Fruit fly (Drosophila melanogaster): ENCODE data around the gene Cbp80.
A peak's percentile ranks its signal among the peaks of the same experiment; 100 is the strongest.

Cbp80 gene

dm6 chrX:4684444-4684924, 34.7 kb downstream of the Cbp80 start (continued):
- peak; percentile 76 for TF ChIP-seq sqz (GFP tag; optimal IDR thresholded peaks at IDR 0.05)
- peak; percentile 92 for TF ChIP-seq sob (GFP tag; IDR thresholded peaks at IDR 0.05)
- TF ChIP-seq pho (GFP tag; optimal IDR thresholded peaks at IDR 0.05), result peak; percentile 78
- TF ChIP-seq BEAF-32 (GFP tag; optimal IDR thresholded peaks at IDR 0.05), result peak; percentile 90
- TF ChIP-seq insv (GFP tag; optimal IDR thresholded peaks at IDR 0.05), result peak in 1 of 2 experiments; percentile 65
- peak; percentile 64 for TF ChIP-seq ewg (GFP tag; optimal IDR thresholded peaks at IDR 0.05)
- TF ChIP-seq gem (tag; optimal IDR thresholded peaks at IDR 0.05), result peak; percentile 82
- TF ChIP-seq CG1529 (GFP tag; optimal IDR thresholded peaks at IDR 0.05), result peak; percentile 54
- peak; percentile 85 for TF ChIP-seq seq (GFP tag; IDR thresholded peaks at IDR 0.05)
- no peak for TF ChIP-seq br (optimal IDR thresholded peaks at IDR 0.05)
- peak; percentile 86 for TF ChIP-seq CG4404 (GFP tag; IDR thresholded peaks at IDR 0.05)
- peak; percentile 75 for TF ChIP-seq CG11696 (GFP tag; IDR thresholded peaks at IDR 0.05)
- no peak for TF ChIP-seq Neu2 (GFP tag; optimal IDR thresholded peaks at IDR 0.05; ENCODE audit: borderline replicate concordance)
- peak; percentile 77 for TF ChIP-seq CG7357 (GFP tag; IDR thresholded peaks at IDR 0.05)
- TF ChIP-seq CG9437 (GFP tag; optimal IDR thresholded peaks at IDR 0.05), result peak; percentile 44
- TF ChIP-seq Ssrp (tag; optimal IDR thresholded peaks at IDR 0.05), result peak; percentile 65
- peak; percentile 34 for TF ChIP-seq ATbp (GFP tag; optimal IDR thresholded peaks at IDR 0.05)
- peak; percentile 69 for TF ChIP-seq aop (GFP tag; IDR thresholded peaks at IDR 0.05)
- no peak for TF ChIP-seq CG10431 (GFP tag; optimal IDR thresholded peaks at IDR 0.05)
- peak; percentile 69 for TF ChIP-seq ab (GFP tag; optimal IDR thresholded peaks at IDR 0.05)
- TF ChIP-seq CrebB (tag; optimal IDR thresholded peaks at IDR 0.05), result peak; percentile 79
- TF ChIP-seq NFAT (GFP tag; IDR thresholded peaks at IDR 0.05), result peak; percentile 95
- peak; percentile 71 for TF ChIP-seq Hr3 (GFP tag; optimal IDR thresholded peaks at IDR 0.05)
- peak; percentile 57 for TF ChIP-seq psq (GFP tag; optimal IDR thresholded peaks at IDR 0.05)
- peak; percentile 85 for TF ChIP-seq knrl (GFP tag; IDR thresholded peaks at IDR 0.05; ENCODE audit: partially characterized antibody)
- TF ChIP-seq TFAM (GFP tag; optimal IDR thresholded peaks at IDR 0.05), result no peak
- peak; percentile 71; the same call in 2 of the 3 replicates for TF ChIP-seq zen2 (GFP tag; IDR thresholded peaks at IDR 0.05; ENCODE audit: partially characterized antibody)
- TF ChIP-seq CG18262 (tag; optimal IDR thresholded peaks at IDR 0.05), result peak; percentile 64
- TF ChIP-seq inv (GFP tag; IDR thresholded peaks at IDR 0.05; ENCODE audit: partially characterized antibody), result peak; percentile 80
- peak; percentile 74 for TF ChIP-seq CG6683 (GFP tag; optimal IDR thresholded peaks at IDR 0.05)
- TF ChIP-seq CG17612 (GFP tag; IDR thresholded peaks at IDR 0.05), result peak; percentile 14; the same call in 1 of the 2 replicates
- peak; percentile 44 for TF ChIP-seq CG7928 (GFP tag; optimal IDR thresholded peaks at IDR 0.05)
- TF ChIP-seq tgo (GFP tag; IDR thresholded peaks at IDR 0.05), result peak; percentile 89
- peak; percentile 46 for TF ChIP-seq Dp (GFP tag; optimal IDR thresholded peaks at IDR 0.05)
- TF ChIP-seq CG33213 (GFP tag; optimal IDR thresholded peaks at IDR 0.05), result peak; percentile 75
- TF ChIP-seq slbo (GFP tag; IDR thresholded peaks at IDR 0.05), result peak; percentile 96
- TF ChIP-seq sd (tag; optimal IDR thresholded peaks at IDR 0.05), result peak; percentile 90
- TF ChIP-seq caup (GFP tag; optimal IDR thresholded peaks at IDR 0.05; ENCODE audit: severe bottlenecking), result peak; percentile 85
- TF ChIP-seq oc (tag; optimal IDR thresholded peaks at IDR 0.05), result peak; percentile 51
- no peak for TF ChIP-seq sc (optimal IDR thresholded peaks at IDR 0.05)
- peak; percentile 2 for TF ChIP-seq sc (GFP tag; optimal IDR thresholded peaks at IDR 0.05)
- TF ChIP-seq PHDP (tag; optimal IDR thresholded peaks at IDR 0.05), result peak; percentile 82
- peak; percentile 86 for TF ChIP-seq CG6689 (GFP tag; IDR thresholded peaks at IDR 0.05)
- peak; percentile 90 for TF ChIP-seq sug (tag; optimal IDR thresholded peaks at IDR 0.05)
- peak; percentile 64 for TF ChIP-seq nerfin-2 (GFP tag; IDR thresholded peaks at IDR 0.05; ENCODE audit: partially characterized antibody)
- peak; percentile 82 for TF ChIP-seq CG11695 (GFP tag; IDR thresholded peaks at IDR 0.05)
- peak; percentile 95 for TF ChIP-seq sens (GFP tag)
- peak; percentile 66 for TF ChIP-seq vfl (GFP tag; optimal IDR thresholded peaks at IDR 0.05)
- TF ChIP-seq CG18476 (GFP tag; optimal IDR thresholded peaks at IDR 0.05), result no peak
- TF ChIP-seq CG13296 (GFP tag; optimal IDR thresholded peaks at IDR 0.05), result peak; percentile 77
- TF ChIP-seq CG2120 (GFP tag; optimal IDR thresholded peaks at IDR 0.05), result peak; percentile 94
